Worm (Caenorhabditis elegans) whole organism, L2 larva: Measurements from ENCODE around the gene ZK54.3.

ENCODE experiments used
- lin-11 ChIP-seq: fragments of 150-350 bp; sonication (generic microtip); optimal IDR thresholded peaks from 2 replicates; lab custom pipeline; 2014; ENCODE audit warnings: missing biosample characterization, missing genetic modification characterization, inconsistent platforms, mixed read lengths
- nhr-10 ChIP-seq: sonication (generic microtip); optimal IDR thresholded peaks from 2 replicates; lab custom pipeline; 2017; ENCODE audit warnings: missing biosample characterization, missing genetic modification characterization
- nhr-237 ChIP-seq: fragments of 150-350 bp; optimal IDR thresholded peaks from 2 replicates; lab custom pipeline; 2014; ENCODE audit warnings: missing biosample characterization, missing genetic modification characterization
- snpc-4 ChIP-seq: fragments of 150-350 bp; optimal IDR thresholded peaks from 2 replicates; lab custom pipeline; 2014; ENCODE audit warnings: missing biosample characterization, missing genetic modification characterization
- zag-1 ChIP-seq: fragments of 150-350 bp; optimal IDR thresholded peaks from 2 replicates; lab custom pipeline; 2014; ENCODE audit warnings: missing biosample characterization, missing genetic modification characterization

DNA sequence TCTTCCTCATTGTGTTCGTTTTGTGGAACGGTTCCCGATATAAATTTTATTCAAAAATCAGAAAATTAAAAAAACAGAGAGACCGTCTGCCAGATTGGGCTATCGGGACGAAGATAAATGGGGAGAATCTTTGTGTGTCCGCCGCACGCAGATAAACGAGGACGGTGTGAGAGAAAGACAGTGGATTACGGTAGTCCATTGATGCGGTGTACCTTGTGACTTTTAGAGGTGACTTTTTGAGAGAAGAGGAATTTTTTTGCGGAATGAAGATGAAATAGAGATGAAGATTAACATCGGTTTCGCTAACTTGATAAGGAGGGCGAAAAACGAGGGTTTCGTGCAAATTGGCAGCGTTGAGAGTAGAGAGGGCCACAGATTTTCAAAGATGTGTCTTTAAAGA is 39.0 kb downstream of the ZK54.3 start:
- TF ChIP-seq nhr-10 (tag; lab: Kevin White, UChicago) (no peak), snpc-4 (no peak), nhr-237 (tag; lab: Kevin White, UChicago) (no peak), lin-11 (no peak), zag-1 (no peak)
